In the genomic region with DNA sequence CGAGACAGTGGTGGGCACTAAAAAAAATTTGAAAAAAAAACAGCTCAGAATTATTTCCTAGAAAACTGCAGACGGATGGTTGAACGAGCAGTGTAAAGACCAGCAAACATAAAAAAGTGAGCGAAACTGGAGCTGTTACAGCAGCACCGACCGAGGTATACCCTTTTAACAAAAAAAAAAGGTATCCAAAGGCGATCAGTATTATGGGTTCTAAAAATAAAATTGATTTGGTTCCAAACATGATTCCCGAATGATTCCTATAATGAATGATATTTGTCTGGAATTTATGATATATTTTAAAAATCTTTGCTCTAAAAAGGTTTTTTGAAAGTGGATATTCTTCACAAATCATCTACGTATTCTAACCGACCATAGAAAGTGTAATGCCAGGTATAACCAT, we compare ENCODE assay signal across 3 fruit fly cellular contexts.
TF ChIP-seq lines count a peak whose summit lies in the region.

No protein-coding gene starts in this region.

- TF ChIP-seq CTCF in whole organism, embryonic (GFP tag; optimal IDR thresholded peaks at IDR 0.05; lab: Kevin White, UChicago), result no peak

TF ChIP-seq in whole organism, embryonic, 481 proteins besides CTCF, POLR2A, EP300 and RAD21:
- TF ChIP-seq D19A (tag; optimal IDR thresholded peaks at IDR 0.05; lab: Kevin White, UChicago) (peak; percentile 51), sens (GFP tag; lab: Kevin White, UChicago) (peak; percentile 76), Hr51 (GFP tag; optimal IDR thresholded peaks at IDR 0.05; lab: Kevin White, UChicago) (no peak), Hr78 (GFP tag; optimal IDR thresholded peaks at IDR 0.05; lab: Kevin White, UChicago) (no peak), ab (GFP tag; optimal IDR thresholded peaks at IDR 0.05; lab: Kevin White, UChicago) (no peak), cg (GFP tag; optimal IDR thresholded peaks at IDR 0.05; lab: Kevin White, UChicago) (no peak), jing (GFP tag; optimal IDR thresholded peaks at IDR 0.05; lab: Kevin White, UChicago) (no peak), p53 (GFP tag; optimal IDR thresholded peaks at IDR 0.05; lab: Kevin White, UChicago) (no peak), bsh (GFP tag; optimal IDR thresholded peaks at IDR 0.05; lab: Kevin White, UChicago) (peak in 1 of 2 experiments; percentile 3), sqz (GFP tag; optimal IDR thresholded peaks at IDR 0.05; lab: Kevin White, UChicago) (peak; percentile 3), seq (GFP tag; IDR thresholded peaks at IDR 0.05; lab: Robert Waterston, UW) (no peak), Dref (GFP tag; IDR thresholded peaks at IDR 0.05; lab: Robert Waterston, UW) (no peak)

TF ChIP-seq in whole organism, prepupa, 60 proteins besides CTCF, POLR2A, EP300 and RAD21 (continues in another document):
- no peak for TF ChIP-seq Smox (GFP tag; optimal IDR thresholded peaks at IDR 0.05; lab: Kevin White, UChicago)
- TF ChIP-seq OdsH (GFP tag; optimal IDR thresholded peaks at IDR 0.05; lab: Kevin White, UChicago), result peak; percentile 53
- TF ChIP-seq CG6792 (GFP tag; optimal IDR thresholded peaks at IDR 0.05; lab: Kevin White, UChicago), result peak; percentile 13
- TF ChIP-seq CG10669 (GFP tag; optimal IDR thresholded peaks at IDR 0.05; lab: Kevin White, UChicago), result peak; percentile 53
- peak; percentile 34 for TF ChIP-seq achi (GFP tag; optimal IDR thresholded peaks at IDR 0.05; lab: Kevin White, UChicago)
- peak; percentile 60 for TF ChIP-seq spab (GFP tag; optimal IDR thresholded peaks at IDR 0.05; lab: Kevin White, UChicago)
- peak; percentile 68 for TF ChIP-seq CG6808 (GFP tag; optimal IDR thresholded peaks at IDR 0.05; lab: Kevin White, UChicago)
- TF ChIP-seq CG6163 (GFP tag; IDR thresholded peaks at IDR 0.05; lab: Robert Waterston, UW), result no peak
- peak; percentile 73 for TF ChIP-seq Eip78C (GFP tag; lab: Kevin White, UChicago)
- no peak for TF ChIP-seq Sox15 (GFP tag; optimal IDR thresholded peaks at IDR 0.05; lab: Kevin White, UChicago)
- no peak for TF ChIP-seq Ets21C (GFP tag; optimal IDR thresholded peaks at IDR 0.05; lab: Kevin White, UChicago)
- peak; percentile 13 for TF ChIP-seq esn (GFP tag; optimal IDR thresholded peaks at IDR 0.05; lab: Kevin White, UChicago)
- no peak for TF ChIP-seq CG11762 (GFP tag; optimal IDR thresholded peaks at IDR 0.05; lab: Kevin White, UChicago; ENCODE audit: insufficient read depth)
- no peak for TF ChIP-seq fkh (GFP tag; optimal IDR thresholded peaks at IDR 0.05; lab: Kevin White, UChicago)
- no peak for TF ChIP-seq Lpt (GFP tag; optimal IDR thresholded peaks at IDR 0.05; lab: Kevin White, UChicago)
- TF ChIP-seq CG31627 (GFP tag; optimal IDR thresholded peaks at IDR 0.05; lab: Kevin White, UChicago), result no peak
- no peak for TF ChIP-seq CG6854 (GFP tag; optimal IDR thresholded peaks at IDR 0.05; lab: Kevin White, UChicago)
- TF ChIP-seq CG8119 (GFP tag; IDR thresholded peaks at IDR 0.05; lab: Robert Waterston, UW), result no peak
- TF ChIP-seq CG15336 (GFP tag; IDR thresholded peaks at IDR 0.05; lab: Robert Waterston, UW), result no peak
- TF ChIP-seq CG32006 (GFP tag; optimal IDR thresholded peaks at IDR 0.05; lab: Kevin White, UChicago), result peak; percentile 52
- TF ChIP-seq Ets96B (tag; optimal IDR thresholded peaks at IDR 0.05; lab: Kevin White, UChicago), result peak; percentile 71
- peak in 1 of 2 experiments; percentile 60 for TF ChIP-seq salr (GFP tag; optimal IDR thresholded peaks at IDR 0.05; lab: Kevin White, UChicago)
- TF ChIP-seq CG7368 (GFP tag; optimal IDR thresholded peaks at IDR 0.05; lab: Kevin White, UChicago), result no peak
- TF ChIP-seq Gug (GFP tag; IDR thresholded peaks at IDR 0.05; lab: Robert Waterston, UW), result no peak
- TF ChIP-seq CG16779 (tag; optimal IDR thresholded peaks at IDR 0.05; lab: Kevin White, UChicago), result peak; percentile 9
- peak; percentile 13 for TF ChIP-seq CG4318 (GFP tag; optimal IDR thresholded peaks at IDR 0.05; lab: Kevin White, UChicago)
- TF ChIP-seq CG3919 (GFP tag; optimal IDR thresholded peaks at IDR 0.05; lab: Kevin White, UChicago), result peak; percentile 48
- no peak for TF ChIP-seq topi (GFP tag; optimal IDR thresholded peaks at IDR 0.05; lab: Kevin White, UChicago)
- TF ChIP-seq Sox102F (GFP tag; optimal IDR thresholded peaks at IDR 0.05; lab: Kevin White, UChicago), result no peak
- TF ChIP-seq ss (GFP tag; optimal IDR thresholded peaks at IDR 0.05; lab: Kevin White, UChicago), result peak in 1 of 2 experiments; percentile 39
- no peak for TF ChIP-seq Hr38 (GFP tag; optimal IDR thresholded peaks at IDR 0.05; lab: Kevin White, UChicago)
- TF ChIP-seq eg (GFP tag; IDR thresholded peaks at IDR 0.05; lab: Robert Waterston, UW), result no peak
- TF ChIP-seq Eip93F (GFP tag; optimal IDR thresholded peaks at IDR 0.05; lab: Kevin White, UChicago), result no peak
- no peak for TF ChIP-seq fd85E (GFP tag; optimal IDR thresholded peaks at IDR 0.05; lab: Kevin White, UChicago)
- no peak for TF ChIP-seq CG9139 (GFP tag; optimal IDR thresholded peaks at IDR 0.05; lab: Kevin White, UChicago)
- peak; percentile 46 for TF ChIP-seq acj6 (GFP tag; optimal IDR thresholded peaks at IDR 0.05; lab: Kevin White, UChicago)
- TF ChIP-seq CG8632 (GFP tag; optimal IDR thresholded peaks at IDR 0.05; lab: Kevin White, UChicago), result peak; percentile 13
- peak; percentile 68 for TF ChIP-seq CG3032 (tag; optimal IDR thresholded peaks at IDR 0.05; lab: Kevin White, UChicago)
- no peak for TF ChIP-seq CG8319 (GFP tag; optimal IDR thresholded peaks at IDR 0.05; lab: Kevin White, UChicago)

TF ChIP-seq in whole organism, pupa, 21 proteins besides CTCF, POLR2A, EP300 and RAD21:
- TF ChIP-seq CG34367 (tag; optimal IDR thresholded peaks at IDR 0.05; lab: Kevin White, UChicago) (peak; percentile 74), CG8159 (tag; optimal IDR thresholded peaks at IDR 0.05; lab: Kevin White, UChicago) (peak; percentile 78), CG13204 (GFP tag; optimal IDR thresholded peaks at IDR 0.05; lab: Kevin White, UChicago) (no peak), fd96Ca (GFP tag; IDR thresholded peaks at IDR 0.05; lab: Robert Waterston, UW) (no peak), gl (tag; optimal IDR thresholded peaks at IDR 0.05; lab: Kevin White, UChicago) (peak; percentile 19), D1 (tag; optimal IDR thresholded peaks at IDR 0.05; lab: Kevin White, UChicago) (no peak), Pif1A (GFP tag; optimal IDR thresholded peaks at IDR 0.05; lab: Kevin White, UChicago) (peak; percentile 49), Pif1B (GFP tag; optimal IDR thresholded peaks at IDR 0.05; lab: Kevin White, UChicago) (peak; percentile 39), CG9948 (tag; optimal IDR thresholded peaks at IDR 0.05; lab: Kevin White, UChicago) (peak; percentile 68), CG14655 (GFP tag; optimal IDR thresholded peaks at IDR 0.05; lab: Kevin White, UChicago) (peak; percentile 47), CG17806 (tag; optimal IDR thresholded peaks at IDR 0.05; lab: Kevin White, UChicago) (peak; percentile 53), CG8301 (tag; optimal IDR thresholded peaks at IDR 0.05; lab: Kevin White, UChicago) (peak; percentile 7), CG15710 (tag; optimal IDR thresholded peaks at IDR 0.05; lab: Kevin White, UChicago) (peak; percentile 73), CG12605 (GFP tag; IDR thresholded peaks at IDR 0.05; lab: Robert Waterston, UW) (no peak)
TF ChIP-seq in whole organism, pupa: peak in this region for 10.
